Worm (Caenorhabditis elegans): ENCODE measurements around the gene C54E10.6.

ce11 chrV:18803260-18803659 lies 5.3 kb downstream of the C54E10.6 start, which contains the start of gene C54E10.10:
- TF ChIP-seq unc-39 (tag; optimal IDR thresholded peaks at IDR 0.05), result no peak
- TF ChIP-seq R02D3.7 (tag; optimal IDR thresholded peaks at IDR 0.05), result no peak
- TF ChIP-seq unc-55 (GFP tag; optimal IDR thresholded peaks at IDR 0.05), result no peak
- TF ChIP-seq nhr-25 (tag; optimal IDR thresholded peaks at IDR 0.05), result no peak
